Fruit fly (Drosophila melanogaster) whole organism, embryonic: ENCODE data around the gene Blimp-1.

Experiments
- Antp ChIP-seq: fragments of 200-800 bp; sonication (Bioruptor generic); optimal IDR thresholded peaks from 3 replicates; lab custom pipeline; 2016; ENCODE audit warnings: missing biosample characterization, missing genetic modification characterization
- Atf3 ChIP-seq: fragments of 200-800 bp; sonication (Bioruptor generic); optimal IDR thresholded peaks from 3 replicates; lab custom pipeline; 2016; ENCODE audit warnings: missing biosample characterization, missing genetic modification characterization
- Bdp1 ChIP-seq: fragments of 200-800 bp; sonication (Bioruptor generic); optimal IDR thresholded peaks from 3 replicates; lab custom pipeline; 2016; ENCODE audit warnings: missing biosample characterization, missing genetic modification characterization
- CG10366 ChIP-seq: fragments of 200-800 bp; sonication (Bioruptor generic); IDR thresholded peaks from 2 replicates; pipeline ENCODE4 v1.3.6; 2022; ENCODE audit warnings: missing biosample characterization, missing genetic modification characterization
- CG10654 ChIP-seq: fragments of 200-800 bp; sonication (Bioruptor generic); optimal IDR thresholded peaks from 2 replicates; lab custom pipeline; 2016; ENCODE audit warnings: missing biosample characterization, missing genetic modification characterization
- CG10959 ChIP-seq: fragments of 200-800 bp; sonication (Bioruptor generic); IDR thresholded peaks from 2 replicates; pipeline ENCODE4 v1.3.6; 2022; ENCODE audit warnings: missing biosample characterization, missing genetic modification characterization
- CG11695 ChIP-seq: fragments of 200-800 bp; sonication (Bioruptor generic); IDR thresholded peaks from 3 replicates; pipeline ENCODE4 v1.3.6; 2022; ENCODE audit warnings: missing biosample characterization, missing genetic modification characterization
- CG12104 ChIP-seq: fragments of 200-800 bp; sonication (Bioruptor generic); optimal IDR thresholded peaks from 3 replicates; lab custom pipeline; 2016; ENCODE audit warnings: missing biosample characterization, missing genetic modification characterization
- CG12155 ChIP-seq: fragments of 200-800 bp; sonication (Bioruptor generic); optimal IDR thresholded peaks from 3 replicates; lab custom pipeline; 2016; ENCODE audit warnings: missing biosample characterization, missing genetic modification characterization
- CG14710 ChIP-seq: fragments of 200-800 bp; sonication (Bioruptor generic); optimal IDR thresholded peaks from 3 replicates; lab custom pipeline; 2019; ENCODE audit warnings: missing biosample characterization, mild to moderate bottlenecking, missing genetic modification characterization, moderate library complexity
- CG2202 ChIP-seq: fragments of 200-800 bp; sonication (Bioruptor generic); optimal IDR thresholded peaks from 2 replicates; lab custom pipeline; 2018; ENCODE audit warnings: missing biosample characterization, mild to moderate bottlenecking, missing genetic modification characterization
- CG32532 ChIP-seq: fragments of 200-800 bp; sonication (Bioruptor generic); IDR thresholded peaks from 2 replicates; pipeline ENCODE4 v1.3.6; 2022; ENCODE audit warnings: missing biosample characterization, missing genetic modification characterization
- CG34376 ChIP-seq: fragments of 200-800 bp; sonication (Bioruptor generic); optimal IDR thresholded peaks from 2 replicates; lab custom pipeline; 2018; ENCODE audit warnings: missing biosample characterization, mild to moderate bottlenecking, missing genetic modification characterization
- CG42726 ChIP-seq: fragments of 200-800 bp; sonication (Bioruptor generic); IDR thresholded peaks from 2 replicates; pipeline ENCODE4 v1.3.6; 2022; ENCODE audit warnings: missing biosample characterization, missing genetic modification characterization; ENCODE audit not compliant: partially characterized antibody
- CG5245 ChIP-seq: fragments of 200-800 bp; sonication (Bioruptor generic); optimal IDR thresholded peaks from 3 replicates; lab custom pipeline; 2016; ENCODE audit warnings: missing biosample characterization, missing genetic modification characterization
- CG7745 ChIP-seq: fragments of 200-800 bp; sonication (Bioruptor generic); optimal IDR thresholded peaks from 2 replicates; lab custom pipeline; 2018; ENCODE audit warnings: missing biosample characterization, mild to moderate bottlenecking, missing genetic modification characterization, moderate library complexity
- CG9437 ChIP-seq: fragments of 200-800 bp; sonication (Bioruptor generic); optimal IDR thresholded peaks from 2 replicates; lab custom pipeline; 2018; ENCODE audit warnings: missing biosample characterization, mild to moderate bottlenecking, missing genetic modification characterization
- D ChIP-seq, 2 experiments: fragments of 200-800 bp in 1 of 2; fragments of >200 bp in 1 of 2; sonication (Bioruptor generic) in 1 of 2; optimal IDR thresholded peaks; 2 replicates in 1 of 2; 3 replicates in 1 of 2; lab custom pipeline; 2017; ENCODE audit warnings: mild to moderate bottlenecking in 1 of 2, missing biosample characterization in 1 of 2, missing genetic modification characterization in 1 of 2, missing genetic modification reagents in 1 of 2
- Hmr ChIP-seq: fragments of 200-800 bp; sonication (Bioruptor generic); optimal IDR thresholded peaks from 3 replicates; lab custom pipeline; 2017; ENCODE audit warnings: mild to moderate bottlenecking, missing biosample characterization, missing genetic modification reagents, missing genetic modification characterization
- Hr78 ChIP-seq, 2 experiments: fragments of 200-800 bp in 1 of 2; fragments of >200 bp in 1 of 2; sonication (Bioruptor generic) in 1 of 2; optimal IDR thresholded peaks; 2 replicates each; lab custom pipeline; 2017 to 2019; ENCODE audit warnings: missing biosample characterization in 2 of 2, missing genetic modification characterization in 2 of 2, mild to moderate bottlenecking in 1 of 2, moderate library complexity in 1 of 2
- Jarid2 ChIP-seq: fragments of 200-800 bp; sonication (Bioruptor generic); optimal IDR thresholded peaks from 3 replicates; lab custom pipeline; 2017; ENCODE audit warnings: mild to moderate bottlenecking, missing biosample characterization, missing genetic modification reagents, missing genetic modification characterization
- Nf-YA ChIP-seq: fragments of 200-800 bp; sonication (Bioruptor generic); IDR thresholded peaks from 2 replicates; pipeline ENCODE4 v1.3.6; 2022; ENCODE audit warnings: missing biosample characterization, missing genetic modification characterization
- Opbp ChIP-seq: fragments of 200-800 bp; sonication (Bioruptor generic); IDR thresholded peaks from 3 replicates; pipeline ENCODE4 v1.3.6; 2022; ENCODE audit warnings: missing biosample characterization, missing genetic modification characterization; ENCODE audit not compliant: partially characterized antibody
- Pdp1 ChIP-seq, 2 experiments: fragments of 200-800 bp; sonication (Bioruptor generic); optimal IDR thresholded peaks; 3 replicates each; lab custom pipeline; 2016; ENCODE audit warnings: missing biosample characterization in 2 of 2, missing genetic modification characterization in 2 of 2, mild to moderate bottlenecking in 1 of 2, moderate library complexity in 1 of 2
- Side ChIP-seq: fragments of 200-800 bp; sonication (Bioruptor generic); optimal IDR thresholded peaks from 2 replicates; lab custom pipeline; 2016; ENCODE audit warnings: missing biosample characterization, missing genetic modification characterization
- Sox100B ChIP-seq: fragments of 200-800 bp; sonication (Bioruptor generic); optimal IDR thresholded peaks from 3 replicates; lab custom pipeline; 2018; ENCODE audit warnings: missing biosample characterization, mild to moderate bottlenecking, missing genetic modification characterization
- Tbp ChIP-seq: fragments of >200 bp; optimal IDR thresholded peaks from 2 replicates; lab custom pipeline; 2018; ENCODE audit warnings: missing biosample characterization, missing genetic modification characterization
- bigmax ChIP-seq: fragments of 200-800 bp; sonication (Bioruptor generic); optimal IDR thresholded peaks from 2 replicates; lab custom pipeline; 2018; ENCODE audit warnings: missing biosample characterization, mild to moderate bottlenecking, missing genetic modification characterization
- br ChIP-seq: fragments of >200 bp; optimal IDR thresholded peaks from 2 replicates; lab custom pipeline; 2017
- btn ChIP-seq: fragments of 200-800 bp; sonication (Bioruptor generic); optimal IDR thresholded peaks from 2 replicates; lab custom pipeline; 2016; ENCODE audit warnings: missing biosample characterization, missing genetic modification characterization
- cad ChIP-seq: fragments of >200 bp; optimal IDR thresholded peaks from 2 replicates; lab custom pipeline; 2017; ENCODE audit warnings: missing biosample characterization, missing genetic modification characterization
- cas ChIP-seq: fragments of 200-800 bp; sonication (Bioruptor generic); IDR thresholded peaks from 2 replicates; pipeline ENCODE4 v1.3.6; 2022; ENCODE audit warnings: missing biosample characterization, missing genetic modification characterization
- chn ChIP-seq: fragments of 200-800 bp; sonication (Bioruptor generic); optimal IDR thresholded peaks from 2 replicates; lab custom pipeline; 2016; ENCODE audit warnings: missing biosample characterization, missing genetic modification characterization
- da ChIP-seq: fragments of 200-800 bp; sonication (Bioruptor generic); optimal IDR thresholded peaks from 2 replicates; lab custom pipeline; 2016; ENCODE audit warnings: missing biosample characterization, missing genetic modification characterization
- eve ChIP-seq, 2 experiments: fragments of >200 bp; optimal IDR thresholded peaks; 2 replicates each; lab custom pipeline; 2017; ENCODE audit warnings: missing biosample characterization in 2 of 2, missing genetic modification characterization in 2 of 2
- eyg ChIP-seq: fragments of 200-800 bp; sonication (Bioruptor generic); optimal IDR thresholded peaks from 3 replicates; lab custom pipeline; 2016; ENCODE audit warnings: missing biosample characterization, missing genetic modification characterization
- fd102C ChIP-seq: fragments of 200-800 bp; sonication (Bioruptor generic); optimal IDR thresholded peaks from 2 replicates; lab custom pipeline; 2018; ENCODE audit warnings: missing biosample characterization, mild to moderate bottlenecking, missing genetic modification characterization, moderate library complexity
- h ChIP-seq: fragments of >200 bp; optimal IDR thresholded peaks from 2 replicates; lab custom pipeline; 2017
- hth ChIP-seq: fragments of >200 bp; optimal IDR thresholded peaks from 2 replicates; lab custom pipeline; 2017; ENCODE audit warnings: inconsistent platforms
- kni ChIP-seq: fragments of 200-800 bp; sonication (Bioruptor generic); optimal IDR thresholded peaks from 3 replicates; lab custom pipeline; 2017; ENCODE audit warnings: mild to moderate bottlenecking, missing biosample characterization, missing genetic modification reagents, missing genetic modification characterization
- lmd ChIP-seq: fragments of 200-800 bp; sonication (Bioruptor generic); IDR thresholded peaks from 2 replicates; pipeline ENCODE4 v1.3.6; 2022; ENCODE audit warnings: missing biosample characterization, missing genetic modification characterization
- oc ChIP-seq: fragments of 200-800 bp; sonication (Bioruptor generic); optimal IDR thresholded peaks from 2 replicates; lab custom pipeline; 2018; ENCODE audit warnings: missing biosample characterization, mild to moderate bottlenecking, missing genetic modification characterization, moderate library complexity
- pan ChIP-seq, 4 experiments: fragments of >200 bp in 3 of 4; fragments of 200-800 bp in 1 of 4; sonication (Bioruptor generic) in 1 of 4; optimal IDR thresholded peaks in 3 of 4; IDR thresholded peaks in 1 of 4; 2 replicates each; pipeline versions ENCODE4 v1.3.6 to Lab custom; 2017 to 2022; ENCODE audit warnings: missing biosample characterization in 2 of 4, missing genetic modification characterization in 2 of 4, mixed read lengths in 1 of 4
- pnt ChIP-seq: fragments of 200-800 bp; sonication (Bioruptor generic); optimal IDR thresholded peaks from 3 replicates; lab custom pipeline; 2016; ENCODE audit warnings: missing biosample characterization, missing genetic modification characterization
- rib ChIP-seq: fragments of 200-800 bp; sonication (Bioruptor generic); IDR thresholded peaks from 2 replicates; pipeline ENCODE4 v1.3.6; 2022; ENCODE audit warnings: missing biosample characterization, missing genetic modification characterization
- row ChIP-seq: fragments of 200-800 bp; sonication (Bioruptor generic); IDR thresholded peaks from 3 replicates; pipeline ENCODE4 v1.3.6; 2022; ENCODE audit warnings: missing biosample characterization, missing genetic modification characterization
- sr ChIP-seq: fragments of 200-800 bp; sonication (Bioruptor generic); IDR thresholded peaks from 3 replicates; pipeline ENCODE4 v1.3.6; 2022; ENCODE audit warnings: missing biosample characterization, missing genetic modification characterization
- ssp ChIP-seq: fragments of 200-800 bp; sonication (Bioruptor generic); IDR thresholded peaks from 2 replicates; pipeline ENCODE4 v1.3.6; 2022; ENCODE audit warnings: missing biosample characterization, missing genetic modification characterization
- tgo ChIP-seq: fragments of 200-800 bp; sonication (Bioruptor generic); IDR thresholded peaks from 3 replicates; pipeline ENCODE4 v1.3.6; 2022; ENCODE audit warnings: missing biosample characterization, missing genetic modification characterization
- trem ChIP-seq: fragments of 200-800 bp; optimal IDR thresholded peaks from 3 replicates; lab custom pipeline; 2019; ENCODE audit warnings: missing biosample characterization, mild to moderate bottlenecking, missing genetic modification characterization, moderate library complexity
- zfh1 ChIP-seq: fragments of 200-800 bp; sonication (Bioruptor generic); IDR thresholded peaks from 3 replicates; pipeline ENCODE4 v1.3.6; 2022; ENCODE audit warnings: missing biosample characterization, missing genetic modification characterization

The Blimp-1 gene

dm6 chr3L:5583295-5583707 lies 47.5 kb upstream of the Blimp-1 start (continued):
- peak; percentile 94 for TF ChIP-seq CG14710
- no peak for TF ChIP-seq oc (tag; lab: Kevin White, UChicago)
- TF ChIP-seq CG5245 (GFP tag; lab: Kevin White, UChicago) = peak; percentile 66
- no peak for TF ChIP-seq pan (optimal IDR thresholded peaks at IDR 0.05; lab: Kevin White, UChicago)
- peak in 1 of 2 experiments; percentile 91 for TF ChIP-seq pan (GFP tag; optimal IDR thresholded peaks at IDR 0.05 in 1 of 2, IDR thresholded peaks at IDR 0.05 in 1 of 2)
- peak; percentile 89 for TF ChIP-seq tgo (GFP tag; lab: Robert Waterston, UW)
- peak; percentile 55; the same call in 1 of the 3 replicates for TF ChIP-seq CG11695
- TF ChIP-seq Opbp (GFP tag; lab: Robert Waterston, UW) = peak; percentile 74
- TF ChIP-seq CG12155 (GFP tag; lab: Kevin White, UChicago) = peak; percentile 100
- TF ChIP-seq CG7745 (tag; lab: Kevin White, UChicago) = no peak
- TF ChIP-seq Side = peak; percentile 78
- TF ChIP-seq cad = no peak
- peak in 1 of 2 experiments; percentile 91 for TF ChIP-seq Pdp1 (GFP tag; optimal IDR thresholded peaks at IDR 0.05; lab: Kevin White, UChicago)
- TF ChIP-seq Sox100B (GFP tag; lab: Kevin White, UChicago) = no peak
- TF ChIP-seq Tbp (GFP tag; lab: Kevin White, UChicago) = no peak
- TF ChIP-seq eyg = peak; percentile 74
- peak; percentile 25 for TF ChIP-seq CG34376 (GFP tag; lab: Kevin White, UChicago)
- TF ChIP-seq h = no peak
- peak; percentile 79 for TF ChIP-seq chn
- TF ChIP-seq fd102C (GFP tag; lab: Kevin White, UChicago) = no peak
- peak; percentile 87 for TF ChIP-seq CG10654 (GFP tag; lab: Kevin White, UChicago)
- TF ChIP-seq eve (GFP tag; optimal IDR thresholded peaks at IDR 0.05; lab: Kevin White, UChicago) = no peak
- peak; percentile 95 for TF ChIP-seq row (GFP tag; lab: Robert Waterston, UW)
- peak; percentile 71 for TF ChIP-seq da (GFP tag; lab: Kevin White, UChicago)
- peak; percentile 70 for TF ChIP-seq CG12104 (GFP tag; lab: Kevin White, UChicago)
- TF ChIP-seq Nf-YA = peak; percentile 60; the same call in 1 of the 2 replicates
- TF ChIP-seq Antp (GFP tag; lab: Kevin White, UChicago) = peak; percentile 85
- peak; percentile 94 for TF ChIP-seq zfh1 (GFP tag; lab: Robert Waterston, UW)
- TF ChIP-seq CG2202 (tag; lab: Kevin White, UChicago) = peak; percentile 36
- peak; percentile 58 for TF ChIP-seq rib (GFP tag; lab: Robert Waterston, UW)
- TF ChIP-seq CG10959 (GFP tag; lab: Robert Waterston, UW) = peak; percentile 73
- peak; percentile 89 for TF ChIP-seq pnt (GFP tag; lab: Kevin White, UChicago)
- TF ChIP-seq hth (lab: Kevin White, UChicago) = no peak
- peak; percentile 92 for TF ChIP-seq ssp (GFP tag; lab: Robert Waterston, UW)
- TF ChIP-seq Bdp1 (GFP tag; lab: Kevin White, UChicago) = peak; percentile 79
- TF ChIP-seq Hmr (GFP tag; lab: Kevin White, UChicago) = peak; percentile 80
- TF ChIP-seq lmd (GFP tag; lab: Robert Waterston, UW) = peak; percentile 94
- no peak for TF ChIP-seq D (optimal IDR thresholded peaks at IDR 0.05; lab: Kevin White, UChicago)
- TF ChIP-seq D (GFP tag; optimal IDR thresholded peaks at IDR 0.05; lab: Kevin White, UChicago) = peak; percentile 27
- TF ChIP-seq Hr78 (GFP tag; optimal IDR thresholded peaks at IDR 0.05; lab: Kevin White, UChicago) = no peak
- TF ChIP-seq kni (GFP tag; lab: Kevin White, UChicago) = peak; percentile 16
- TF ChIP-seq CG9437 = peak; percentile 62
- TF ChIP-seq CG42726 (GFP tag; lab: Robert Waterston, UW) = peak; percentile 66
- TF ChIP-seq sr = peak; percentile 16; the same call in 1 of the 3 replicates
- peak; percentile 71 for TF ChIP-seq btn (GFP tag; lab: Kevin White, UChicago)
- peak; percentile 90 for TF ChIP-seq CG10366 (GFP tag; lab: Robert Waterston, UW)
- peak; percentile 81 for TF ChIP-seq Atf3 (GFP tag; lab: Kevin White, UChicago)
- peak; percentile 90 for TF ChIP-seq cas (GFP tag; lab: Robert Waterston, UW)
- no peak for TF ChIP-seq br (lab: Kevin White, UChicago)
- TF ChIP-seq trem (tag; lab: Kevin White, UChicago) = peak; percentile 92
- peak; percentile 37 for TF ChIP-seq Jarid2 (GFP tag; lab: Kevin White, UChicago)
- no peak for TF ChIP-seq bigmax (GFP tag; lab: Kevin White, UChicago)
- peak; percentile 93 for TF ChIP-seq CG32532 (GFP tag; lab: Robert Waterston, UW)
